Worm (Caenorhabditis elegans): ENCODE data around the gene fahd-1.

The fahd-1 gene

ce11 chrIII:7924821-7925220 lies 32.8 kb downstream of the fahd-1 start, which contains the start of gene tag-250:
TSS of gene tag-250 (minus strand) at chrIII:7924921.
- TF ChIP-seq ama-1 (optimal IDR thresholded peaks at IDR 0.05) = no peak
- no peak for TF ChIP-seq aly-2 (tag; optimal IDR thresholded peaks at IDR 0.05)
- TF ChIP-seq elt-2 (tag; optimal IDR thresholded peaks at IDR 0.05) = no peak
- no peak for TF ChIP-seq jun-1 (tag; optimal IDR thresholded peaks at IDR 0.05)
- no peak for TF ChIP-seq ceh-28 (tag; optimal IDR thresholded peaks at IDR 0.05)
- TF ChIP-seq snpc-4 (tag; optimal IDR thresholded peaks at IDR 0.05) = no peak
- no peak for TF ChIP-seq unc-62 (GFP tag; optimal IDR thresholded peaks at IDR 0.05)
- no peak for TF ChIP-seq ZK546.5 (tag; optimal IDR thresholded peaks at IDR 0.05)
- TF ChIP-seq skn-1 (tag; optimal IDR thresholded peaks at IDR 0.05) = no peak
- no peak for TF ChIP-seq elt-1 (tag; optimal IDR thresholded peaks at IDR 0.05)
- TF ChIP-seq nhr-76 (tag; optimal IDR thresholded peaks at IDR 0.05) = no peak
- TF ChIP-seq fos-1 (tag; optimal IDR thresholded peaks at IDR 0.05) = no peak
- TF ChIP-seq egl-5 (tag; optimal IDR thresholded peaks at IDR 0.05) = no peak
- TF ChIP-seq mml-1 (tag; optimal IDR thresholded peaks at IDR 0.05) = no peak
- TF ChIP-seq hmg-11 (tag; optimal IDR thresholded peaks at IDR 0.05) = no peak
- TF ChIP-seq nhr-23 (tag; optimal IDR thresholded peaks at IDR 0.05) = no peak
- TF ChIP-seq nhr-12 (tag; optimal IDR thresholded peaks at IDR 0.05) = no peak
- TF ChIP-seq nhr-25 (tag; optimal IDR thresholded peaks at IDR 0.05) = no peak
- TF ChIP-seq mdl-1 (tag; optimal IDR thresholded peaks at IDR 0.05) = no peak
- no peak for TF ChIP-seq daf-12 (tag; optimal IDR thresholded peaks at IDR 0.05)

ce11 chrIII:7925968-7926367 lies 33.9 kb downstream of the fahd-1 start:
- peak; percentile 3 for TF ChIP-seq snpc-4 (tag; optimal IDR thresholded peaks at IDR 0.05)
- no peak for TF ChIP-seq lin-39 (tag; optimal IDR thresholded peaks at IDR 0.05)
- TF ChIP-seq pha-4 (tag; optimal IDR thresholded peaks at IDR 0.05) = peak; percentile 48

- TF ChIP-seq nhr-23 (tag; optimal IDR thresholded peaks at IDR 0.05) = peak; percentile 13
- TF ChIP-seq pha-4 (tag; optimal IDR thresholded peaks at IDR 0.05) = peak; percentile 71
- no peak for TF ChIP-seq ZK546.5 (tag; optimal IDR thresholded peaks at IDR 0.05)
- peak; percentile 8 for TF ChIP-seq nhr-25 (tag; optimal IDR thresholded peaks at IDR 0.05)
- peak; percentile 19 for TF ChIP-seq elt-2 (tag; optimal IDR thresholded peaks at IDR 0.05)
- TF ChIP-seq nhr-28 (tag; optimal IDR thresholded peaks at IDR 0.05) = no peak
- no peak for TF ChIP-seq aly-2 (tag; optimal IDR thresholded peaks at IDR 0.05)
- TF ChIP-seq lin-15B (tag; optimal IDR thresholded peaks at IDR 0.05) = peak; percentile 61
- peak; percentile 10 for TF ChIP-seq snpc-4 (tag; optimal IDR thresholded peaks at IDR 0.05)
- no peak for TF ChIP-seq mdl-1 (tag; optimal IDR thresholded peaks at IDR 0.05)
These were observed 36.6 kb downstream of the fahd-1 start, which contains the start of the genes C29E4.13 and npp-15 for ce11 chrIII:7928549-7929129. TSS of gene C29E4.13 (minus strand) at chrIII:7928717. TSS of gene npp-15 (plus strand) at chrIII:7929043.

- TF ChIP-seq egl-27 (tag; optimal IDR thresholded peaks at IDR 0.05) (no peak), elt-2 (tag; optimal IDR thresholded peaks at IDR 0.05) (peak; percentile 39)
These were observed 41.2 kb downstream of the fahd-1 start, which contains the start of gene ran-2 for ce11 chrIII:7933235-7933634. TSS of gene ran-2 (plus strand) at chrIII:7933535.

ce11 chrIII:7937548-7937947 lies 45.5 kb downstream of the fahd-1 start, which contains the start of gene C29E4.10:
TSS of gene C29E4.10 (plus strand) at chrIII:7937848.
- TF ChIP-seq R02D3.7 (tag; optimal IDR thresholded peaks at IDR 0.05) (no peak), mdl-1 (tag; optimal IDR thresholded peaks at IDR 0.05) (no peak), elt-2 (tag; optimal IDR thresholded peaks at IDR 0.05) (no peak), lin-39 (tag; optimal IDR thresholded peaks at IDR 0.05) (no peak), skn-1 (tag; optimal IDR thresholded peaks at IDR 0.05) (no peak), elt-1 (tag; optimal IDR thresholded peaks at IDR 0.05) (no peak), unc-62 (GFP tag; optimal IDR thresholded peaks at IDR 0.05) (no peak), nhr-43 (tag; optimal IDR thresholded peaks at IDR 0.05; ENCODE audit: poor library complexity, severe bottlenecking) (no peak), fkh-10 (GFP tag; optimal IDR thresholded peaks at IDR 0.05) (no peak), elt-3 (tag; optimal IDR thresholded peaks at IDR 0.05) (no peak), fkh-2 (tag; optimal IDR thresholded peaks at IDR 0.05) (no peak), lsy-12 (tag; optimal IDR thresholded peaks at IDR 0.05) (no peak), nfya-1 (tag; optimal IDR thresholded peaks at IDR 0.05; ENCODE audit: insufficient read depth) (no peak), ztf-11 (tag; optimal IDR thresholded peaks at IDR 0.05) (no peak), hmg-11 (tag; optimal IDR thresholded peaks at IDR 0.05) (no peak)
